Fruit fly (Drosophila melanogaster) whole organism, pupa: ENCODE data around the gene sds22.

Experiments
- CG10348 ChIP-seq: fragments of 200-800 bp; sonication (Bioruptor generic); IDR thresholded peaks from 2 replicates; pipeline ENCODE4 v1.3.6; 2022; ENCODE audit warnings: missing biosample characterization, missing genetic modification characterization
- CG17806 ChIP-seq: fragments of 200-800 bp; sonication (Bioruptor generic); optimal IDR thresholded peaks from 2 replicates; lab custom pipeline; 2018; ENCODE audit warnings: missing biosample characterization, mild to moderate bottlenecking, missing genetic modification characterization, moderate library complexity
- EcR ChIP-seq: fragments of 200-800 bp; sonication (Bioruptor generic); optimal IDR thresholded peaks from 3 replicates; lab custom pipeline; 2019; ENCODE audit warnings: missing biosample characterization, missing genetic modification characterization, mild to moderate bottlenecking, moderate library complexity, missing genetic modification reagents
- Ets98B ChIP-seq: fragments of 200-800 bp; sonication (Bioruptor generic); IDR thresholded peaks from 2 replicates; pipeline ENCODE4 v1.3.6; 2022; ENCODE audit warnings: missing biosample characterization, missing genetic modification characterization
- Pif1B ChIP-seq: fragments of 200-800 bp; sonication (Bioruptor generic); optimal IDR thresholded peaks from 3 replicates; lab custom pipeline; 2016; ENCODE audit warnings: missing biosample characterization, missing genetic modification characterization
- gl ChIP-seq: fragments of 200-800 bp; sonication (Bioruptor generic); optimal IDR thresholded peaks from 2 replicates; lab custom pipeline; 2018; ENCODE audit warnings: missing biosample characterization, mild to moderate bottlenecking, missing genetic modification characterization

DNA sequence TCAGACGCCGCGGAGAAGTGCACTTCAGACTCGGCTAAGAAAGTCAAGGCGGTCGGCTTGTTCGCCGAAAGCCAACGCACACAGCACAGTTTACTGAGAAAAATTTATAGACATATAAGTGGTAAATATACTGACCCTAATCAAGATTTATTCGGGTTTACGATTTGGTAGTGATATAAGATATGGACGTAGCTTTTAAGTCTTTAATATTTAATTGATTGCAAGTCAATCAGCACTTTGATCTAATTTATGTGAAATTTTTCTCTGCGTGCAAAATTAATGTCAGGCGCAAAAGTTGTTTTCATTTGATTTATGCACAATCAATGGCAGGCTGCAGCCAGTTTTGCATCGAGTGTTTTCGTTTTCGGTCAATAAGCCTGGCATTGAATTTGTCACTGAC lies 39.1 kb downstream of the sds22 start:
- TF ChIP-seq gl (tag; lab: Kevin White, UChicago) (no peak), CG17806 (tag; lab: Kevin White, UChicago) (no peak), Pif1B (GFP tag; lab: Kevin White, UChicago) (no peak), Ets98B (GFP tag; lab: Robert Waterston, UW) (peak; percentile 64), CG10348 (GFP tag; lab: Robert Waterston, UW) (no peak), EcR (no peak)
